Worm (Caenorhabditis elegans) whole organism, L4/young adult: Measurements from ENCODE around the gene dmsr-14.

ENCODE experiments used
- W03F9.2 ChIP-seq: fragments of 150-350 bp; optimal IDR thresholded peaks from 2 replicates; lab custom pipeline; 2014; ENCODE audit warnings: missing biosample characterization, missing genetic modification characterization
- dao-5 ChIP-seq: sonication (generic microtip); optimal IDR thresholded peaks from 2 replicates; lab custom pipeline; 2016; ENCODE audit warnings: missing genotype, missing genetic modification characterization, moderate library complexity, missing compliant biosample characterization
- him-1 ChIP-seq: sonication (generic microtip); optimal IDR thresholded peaks from 2 replicates; lab custom pipeline; 2016; ENCODE audit warnings: missing genotype, missing genetic modification reagents, missing genetic modification characterization, missing compliant biosample characterization

ce11 chrV:6796264-6796663 is 20.8 kb downstream of the dmsr-14 start:
- TF ChIP-seq W03F9.2 (tag; lab: Kevin White, UChicago) (no peak), him-1 (no peak), dao-5 (tag; lab: Kevin White, UChicago) (no peak)
